Fruit fly (Drosophila melanogaster) whole organism, embryonic: ENCODE measurements around the gene Swip-1.

ENCODE experiments used
- Asciz ChIP-seq: fragments of 200-800 bp; sonication (Bioruptor generic); optimal IDR thresholded peaks from 2 replicates; lab custom pipeline; 2017; ENCODE audit warnings: missing biosample characterization, mild to moderate bottlenecking, missing genetic modification characterization, missing genetic modification reagents
- BtbVII ChIP-seq: fragments of 200-800 bp; sonication (Bioruptor generic); optimal IDR thresholded peaks from 3 replicates; lab custom pipeline; 2017; ENCODE audit warnings: missing biosample characterization, mild to moderate bottlenecking, missing genetic modification characterization
- CG10209 ChIP-seq: fragments of 200-800 bp; sonication (Bioruptor generic); optimal IDR thresholded peaks from 3 replicates; lab custom pipeline; 2017; ENCODE audit warnings: missing biosample characterization, mild to moderate bottlenecking, missing genetic modification characterization, missing genetic modification reagents
- CG1233 ChIP-seq: fragments of 200-800 bp; sonication (Bioruptor generic); optimal IDR thresholded peaks from 4 replicates; lab custom pipeline; 2018; ENCODE audit warnings: missing biosample characterization, mild to moderate bottlenecking, missing genetic modification characterization
- CG12769 ChIP-seq: fragments of 200-800 bp; sonication (Bioruptor generic); optimal IDR thresholded peaks from 2 replicates; lab custom pipeline; 2019; ENCODE audit warnings: missing biosample characterization, mild to moderate bottlenecking, missing genetic modification characterization, moderate library complexity
- CG13775 ChIP-seq: fragments of 200-800 bp; sonication (Bioruptor generic); optimal IDR thresholded peaks from 3 replicates; lab custom pipeline; 2017; ENCODE audit warnings: missing biosample characterization, mild to moderate bottlenecking, missing genetic modification characterization
- CG14710 ChIP-seq: fragments of 200-800 bp; sonication (Bioruptor generic); optimal IDR thresholded peaks from 3 replicates; lab custom pipeline; 2019; ENCODE audit warnings: missing biosample characterization, mild to moderate bottlenecking, missing genetic modification characterization, moderate library complexity
- CG15011 ChIP-seq: fragments of 200-800 bp; sonication (Bioruptor generic); optimal IDR thresholded peaks from 3 replicates; lab custom pipeline; 2018; ENCODE audit warnings: missing biosample characterization, mild to moderate bottlenecking, missing genetic modification characterization
- CG15269 ChIP-seq: fragments of 200-800 bp; sonication (Bioruptor generic); optimal IDR thresholded peaks from 2 replicates; lab custom pipeline; 2018; ENCODE audit warnings: missing biosample characterization, mild to moderate bottlenecking, missing genetic modification characterization, moderate library complexity
- CG1529 ChIP-seq: fragments of 200-800 bp; sonication (Bioruptor generic); optimal IDR thresholded peaks from 3 replicates; lab custom pipeline; 2018; ENCODE audit warnings: missing biosample characterization, missing genetic modification characterization
- CG17361 ChIP-seq: fragments of 200-800 bp; sonication (Bioruptor generic); IDR thresholded peaks from 3 replicates; pipeline ENCODE4 v1.3.6; 2022; ENCODE audit warnings: missing biosample characterization, missing genetic modification characterization
- CG17385 ChIP-seq: fragments of 200-800 bp; sonication (Bioruptor generic); optimal IDR thresholded peaks from 3 replicates; lab custom pipeline; 2018; ENCODE audit warnings: missing biosample characterization, mild to moderate bottlenecking, missing genetic modification characterization
- CG17612 ChIP-seq: fragments of 200-800 bp; sonication (Bioruptor generic); IDR thresholded peaks from 2 replicates; pipeline ENCODE4 v1.3.6; 2022; ENCODE audit warnings: missing biosample characterization, missing genetic modification characterization
- CG18262 ChIP-seq: fragments of 200-800 bp; optimal IDR thresholded peaks from 3 replicates; lab custom pipeline; 2019; ENCODE audit warnings: missing biosample characterization, mild to moderate bottlenecking, missing genetic modification characterization, moderate library complexity
- CG18476 ChIP-seq: fragments of 200-800 bp; sonication (Bioruptor generic); optimal IDR thresholded peaks from 2 replicates; lab custom pipeline; 2016; ENCODE audit warnings: missing biosample characterization, mild to moderate bottlenecking, missing genetic modification characterization
- CG31441 ChIP-seq: fragments of 200-800 bp; sonication (Bioruptor generic); IDR thresholded peaks from 2 replicates; pipeline ENCODE4 v1.3.6; 2022; ENCODE audit warnings: missing biosample characterization, missing genetic modification characterization
- CG34376 ChIP-seq: fragments of 200-800 bp; sonication (Bioruptor generic); optimal IDR thresholded peaks from 2 replicates; lab custom pipeline; 2018; ENCODE audit warnings: missing biosample characterization, mild to moderate bottlenecking, missing genetic modification characterization
- CG6813 ChIP-seq: fragments of 200-800 bp; sonication (Bioruptor generic); optimal IDR thresholded peaks from 2 replicates; lab custom pipeline; 2017; ENCODE audit warnings: missing biosample characterization, missing genetic modification characterization, mild to moderate bottlenecking, moderate library complexity, missing genetic modification reagents
- CG6854 ChIP-seq: fragments of 200-800 bp; sonication (Bioruptor generic); optimal IDR thresholded peaks from 3 replicates; lab custom pipeline; 2017; ENCODE audit warnings: missing biosample characterization, mild to moderate bottlenecking, missing genetic modification characterization
- CG7786 ChIP-seq: fragments of 200-800 bp; sonication (Bioruptor generic); optimal IDR thresholded peaks from 2 replicates; lab custom pipeline; 2016; ENCODE audit warnings: missing biosample characterization, missing genetic modification characterization
- CG8924 ChIP-seq: fragments of 200-800 bp; optimal IDR thresholded peaks from 3 replicates; lab custom pipeline; 2019; ENCODE audit warnings: missing biosample characterization, mild to moderate bottlenecking, missing genetic modification characterization, moderate library complexity
- CG9215 ChIP-seq: fragments of 200-800 bp; sonication (Bioruptor generic); IDR thresholded peaks from 2 replicates; pipeline ENCODE4 v1.3.6; 2022; ENCODE audit warnings: missing biosample characterization, missing genetic modification characterization
- Dip2 ChIP-seq: fragments of 200-800 bp; sonication (Bioruptor generic); IDR thresholded peaks from 2 replicates; pipeline ENCODE4 v1.3.6; 2022; ENCODE audit warnings: missing biosample characterization, missing genetic modification characterization
- Fer1 ChIP-seq: fragments of 200-800 bp; sonication (Bioruptor generic); optimal IDR thresholded peaks from 2 replicates; lab custom pipeline; 2017; ENCODE audit warnings: missing biosample characterization, mild to moderate bottlenecking, missing genetic modification characterization
- HHEX ChIP-seq: fragments of 200-800 bp; sonication (Bioruptor generic); optimal IDR thresholded peaks from 3 replicates; lab custom pipeline; 2017; ENCODE audit warnings: missing biosample characterization, mild to moderate bottlenecking, missing genetic modification characterization, missing genetic modification reagents
- Hand ChIP-seq: fragments of 200-800 bp; sonication (Bioruptor generic); optimal IDR thresholded peaks from 2 replicates; lab custom pipeline; 2017; ENCODE audit warnings: mild to moderate bottlenecking, missing biosample characterization, missing genetic modification reagents, missing genetic modification characterization
- Hr3 ChIP-seq: fragments of 200-800 bp; sonication (Bioruptor generic); optimal IDR thresholded peaks from 3 replicates; lab custom pipeline; 2016; ENCODE audit warnings: missing biosample characterization, missing genetic modification characterization
- Mrtf ChIP-seq: fragments of 200-800 bp; sonication (Bioruptor generic); IDR thresholded peaks from 3 replicates; pipeline ENCODE4 v1.3.6; 2022; ENCODE audit warnings: missing biosample characterization, missing genetic modification characterization
- Oli ChIP-seq: fragments of 200-800 bp; sonication (Bioruptor generic); optimal IDR thresholded peaks from 2 replicates; lab custom pipeline; 2018; ENCODE audit warnings: missing biosample characterization, mild to moderate bottlenecking, missing genetic modification characterization, moderate library complexity
- Ptx1 ChIP-seq: fragments of 200-800 bp; sonication (Bioruptor generic); IDR thresholded peaks from 2 replicates; pipeline ENCODE4 v1.3.6; 2022; ENCODE audit warnings: missing biosample characterization, missing genetic modification characterization
- Sox102F ChIP-seq: fragments of 200-800 bp; sonication (Bioruptor generic); optimal IDR thresholded peaks from 2 replicates; lab custom pipeline; 2018; ENCODE audit warnings: missing biosample characterization, mild to moderate bottlenecking, missing genetic modification characterization, moderate library complexity
- dati ChIP-seq: fragments of 200-800 bp; sonication (Bioruptor generic); IDR thresholded peaks from 2 replicates; pipeline ENCODE4 v1.3.6; 2022; ENCODE audit warnings: missing biosample characterization, missing genetic modification characterization
- dysf ChIP-seq: fragments of 200-800 bp; sonication (Bioruptor generic); IDR thresholded peaks from 3 replicates; pipeline ENCODE4 v1.3.6; 2022; ENCODE audit warnings: missing biosample characterization, missing genetic modification characterization
- gcm ChIP-seq: fragments of 200-800 bp; sonication (Bioruptor generic); optimal IDR thresholded peaks from 2 replicates; lab custom pipeline; 2019; ENCODE audit warnings: missing biosample characterization, mild to moderate bottlenecking, missing genetic modification characterization, moderate library complexity
- gem ChIP-seq: fragments of 200-800 bp; sonication (Bioruptor generic); optimal IDR thresholded peaks from 2 replicates; lab custom pipeline; 2019; ENCODE audit warnings: missing biosample characterization, mild to moderate bottlenecking, missing genetic modification characterization, moderate library complexity
- her ChIP-seq: fragments of 200-800 bp; sonication (Bioruptor generic); optimal IDR thresholded peaks from 2 replicates; lab custom pipeline; 2016; ENCODE audit warnings: missing biosample characterization, missing genetic modification characterization
- ind ChIP-seq: fragments of 200-800 bp; sonication (Bioruptor generic); optimal IDR thresholded peaks from 3 replicates; lab custom pipeline; 2016; ENCODE audit warnings: missing biosample characterization, missing genetic modification characterization
- lilli ChIP-seq: fragments of 200-800 bp; sonication (Bioruptor generic); optimal IDR thresholded peaks from 3 replicates; lab custom pipeline; 2016; ENCODE audit warnings: missing biosample characterization, missing genetic modification characterization
- lmd ChIP-seq: fragments of 200-800 bp; sonication (Bioruptor generic); IDR thresholded peaks from 2 replicates; pipeline ENCODE4 v1.3.6; 2022; ENCODE audit warnings: missing biosample characterization, missing genetic modification characterization
- lola ChIP-seq, 3 experiments: fragments of >200 bp in 2 of 3; fragments of 200-800 bp in 1 of 3; sonication (Bioruptor generic) in 1 of 3; optimal IDR thresholded peaks; 2 replicates each; lab custom pipeline; 2017 to 2019; ENCODE audit warnings: missing biosample characterization in 3 of 3, missing genetic modification characterization in 3 of 3, mild to moderate bottlenecking in 1 of 3, moderate library complexity in 1 of 3
- nmo ChIP-seq: fragments of 200-800 bp; sonication (Bioruptor generic); optimal IDR thresholded peaks from 2 replicates; lab custom pipeline; 2018; ENCODE audit warnings: missing biosample characterization, mild to moderate bottlenecking, missing genetic modification characterization, moderate library complexity
- org-1 ChIP-seq: fragments of 200-800 bp; sonication (Bioruptor generic); optimal IDR thresholded peaks from 2 replicates; lab custom pipeline; 2017; ENCODE audit warnings: missing biosample characterization, missing genetic modification characterization
- pho ChIP-seq: fragments of 200-800 bp; sonication (Bioruptor generic); optimal IDR thresholded peaks from 2 replicates; lab custom pipeline; 2016; ENCODE audit warnings: missing biosample characterization, missing genetic modification characterization
- sens ChIP-seq: fragments of 200-800 bp; sonication (Bioruptor generic); peaks from one replicate; lab custom pipeline; 2016; ENCODE audit warnings: missing biosample characterization, missing genetic modification characterization
- seq ChIP-seq: fragments of 200-800 bp; sonication (Bioruptor generic); IDR thresholded peaks from 2 replicates; pipeline ENCODE4 v1.3.6; 2022; ENCODE audit warnings: missing biosample characterization, missing genetic modification characterization
- so ChIP-seq: fragments of 200-800 bp; sonication (Bioruptor generic); IDR thresholded peaks from 3 replicates; pipeline ENCODE4 v1.3.6; 2022; ENCODE audit warnings: missing biosample characterization, missing genetic modification characterization
- sug ChIP-seq: fragments of 200-800 bp; optimal IDR thresholded peaks from 2 replicates; lab custom pipeline; 2019; ENCODE audit warnings: missing biosample characterization, mild to moderate bottlenecking, missing genetic modification characterization, moderate library complexity
- tio ChIP-seq: fragments of 200-800 bp; sonication (Bioruptor generic); optimal IDR thresholded peaks from 2 replicates; lab custom pipeline; 2017; ENCODE audit warnings: missing biosample characterization, missing genetic modification characterization, inconsistent platforms
- tx ChIP-seq: fragments of 200-800 bp; sonication (Bioruptor generic); optimal IDR thresholded peaks from 2 replicates; lab custom pipeline; 2016; ENCODE audit warnings: missing biosample characterization, missing genetic modification characterization
- zen2 ChIP-seq: fragments of 200-800 bp; sonication (Bioruptor generic); IDR thresholded peaks from 3 replicates; pipeline ENCODE4 v1.3.6; 2022; ENCODE audit warnings: missing biosample characterization, missing genetic modification characterization; ENCODE audit not compliant: partially characterized antibody

Gene Swip-1

dm6 chr2L:19019160-19019592 is 32.1 kb upstream of the Swip-1 start (continued):
- TF ChIP-seq Ptx1 (GFP tag; lab: Robert Waterston, UW) = peak; percentile 44; the same call in 1 of the 2 replicates
- TF ChIP-seq Hand = peak; percentile 39
- TF ChIP-seq CG18262 (tag; lab: Kevin White, UChicago) = peak; percentile 52
- peak; percentile 52 for TF ChIP-seq HHEX (GFP tag; lab: Kevin White, UChicago)
- TF ChIP-seq Fer1 = peak; percentile 24
- 0 out of 2 replicates have a peak, but pooled peaks have one; percentile 6 for TF ChIP-seq CG17612 (GFP tag; lab: Robert Waterston, UW)
- no peak for TF ChIP-seq Mrtf (GFP tag; lab: Robert Waterston, UW)
- peak; percentile 8 for TF ChIP-seq org-1
- peak; percentile 44 for TF ChIP-seq lilli (GFP tag; lab: Kevin White, UChicago)
- peak; percentile 35 for TF ChIP-seq CG13775
- peak; percentile 28 for TF ChIP-seq CG8924 (tag; lab: Kevin White, UChicago)
- peak; percentile 34 for TF ChIP-seq CG34376 (GFP tag; lab: Kevin White, UChicago)
- peak; percentile 84 for TF ChIP-seq sens (GFP tag; lab: Kevin White, UChicago)
- no peak for TF ChIP-seq CG1529
- TF ChIP-seq BtbVII (GFP tag; lab: Kevin White, UChicago) = peak; percentile 18
- peak; percentile 29 for TF ChIP-seq sug
- no peak for TF ChIP-seq zen2 (GFP tag; lab: Robert Waterston, UW)
- peak in 1 of 3 experiments; percentile 15 for TF ChIP-seq lola (GFP tag; optimal IDR thresholded peaks at IDR 0.05; lab: Kevin White, UChicago)
- peak; percentile 3 for TF ChIP-seq CG12769 (tag; lab: Kevin White, UChicago)
- 0 out of 2 replicates have a peak, but pooled peaks have one; percentile 3 for TF ChIP-seq lmd (GFP tag; lab: Robert Waterston, UW)
- peak; percentile 37 for TF ChIP-seq pho
- TF ChIP-seq CG6854 (GFP tag; lab: Kevin White, UChicago) = peak; percentile 29
- TF ChIP-seq Oli (tag; lab: Kevin White, UChicago) = peak; percentile 48
- TF ChIP-seq tio (GFP tag; lab: Kevin White, UChicago) = peak; percentile 47
- TF ChIP-seq CG14710 (tag; lab: Kevin White, UChicago) = peak; percentile 35
- TF ChIP-seq CG7786 (GFP tag; lab: Kevin White, UChicago) = peak; percentile 6
- no peak for TF ChIP-seq dati (GFP tag; lab: Robert Waterston, UW)
- TF ChIP-seq CG10209 (GFP tag; lab: Kevin White, UChicago) = peak; percentile 25
- TF ChIP-seq CG31441 = 0 out of 2 replicates have a peak, but pooled peaks have one; percentile 30
- peak; percentile 5 for TF ChIP-seq Sox102F (GFP tag; lab: Kevin White, UChicago)
- TF ChIP-seq Asciz = peak; percentile 5
- peak; percentile 51 for TF ChIP-seq gem
- TF ChIP-seq CG17361 (GFP tag; lab: Robert Waterston, UW) = peak; percentile 70; the same call in 2 of the 3 replicates
- TF ChIP-seq dysf = 0 out of 3 replicates have a peak, but pooled peaks have one; percentile 32
- TF ChIP-seq nmo (GFP tag; lab: Kevin White, UChicago) = peak; percentile 15
- TF ChIP-seq CG15011 (GFP tag; lab: Kevin White, UChicago) = peak; percentile 10
- peak; percentile 25 for TF ChIP-seq ind (GFP tag; lab: Kevin White, UChicago)
- peak; percentile 19; the same call in 1 of the 2 replicates for TF ChIP-seq seq
- peak; percentile 8 for TF ChIP-seq CG6813 (GFP tag; lab: Kevin White, UChicago)
- TF ChIP-seq CG1233 (GFP tag; lab: Kevin White, UChicago) = peak; percentile 37
- TF ChIP-seq CG9215 (GFP tag; lab: Robert Waterston, UW) = peak; percentile 33; the same call in 1 of the 2 replicates
- peak; percentile 31 for TF ChIP-seq CG17385 (GFP tag; lab: Kevin White, UChicago)
- TF ChIP-seq her (GFP tag; lab: Kevin White, UChicago) = no peak
- no peak for TF ChIP-seq so (GFP tag; lab: Robert Waterston, UW)
- no peak for TF ChIP-seq Dip2
- TF ChIP-seq CG18476 (GFP tag; lab: Kevin White, UChicago) = peak; percentile 6
- peak; percentile 12 for TF ChIP-seq Hr3 (GFP tag; lab: Kevin White, UChicago)
- TF ChIP-seq gcm = no peak
- TF ChIP-seq tx (GFP tag; lab: Kevin White, UChicago) = no peak
- TF ChIP-seq CG15269 (tag; lab: Kevin White, UChicago) = peak; percentile 44
